Worm (Caenorhabditis elegans) whole organism, L4 larva: ENCODE results near the gene T03G6.1.
A peak's percentile ranks its signal among the peaks of the same experiment; 100 is the strongest.

Experiments used
- D1046.2 ChIP-seq: fragments of 200-800 bp; sonication (Bioruptor generic); IDR thresholded peaks from 2 replicates; pipeline ENCODE4 v1.3.6; 2022; ENCODE audit warnings: missing genetic modification characterization, missing compliant biosample characterization
- F10B5.3 ChIP-seq: sonication (generic microtip); optimal IDR thresholded peaks from 2 replicates; lab custom pipeline; 2016; ENCODE audit warnings: mild to moderate bottlenecking, missing genetic modification characterization, missing compliant biosample characterization
- F37D6.2 ChIP-seq: sonication (generic microtip); optimal IDR thresholded peaks from 2 replicates; lab custom pipeline; 2016; ENCODE audit warnings: mild to moderate bottlenecking, missing genetic modification characterization, missing compliant biosample characterization
- F44E2.7 ChIP-seq: fragments of 200-800 bp; sonication (Bioruptor generic); IDR thresholded peaks from 2 replicates; pipeline ENCODE4 v2.1.2; 2022; ENCODE audit warnings: missing genetic modification characterization, missing compliant biosample characterization
- R02D3.7 ChIP-seq: fragments of 150-350 bp; sonication (generic microtip); optimal IDR thresholded peaks from 3 replicates; lab custom pipeline; 2014; ENCODE audit warnings: missing biosample characterization, missing genetic modification characterization
- Y105C5A.15 ChIP-seq: fragments of 200-800 bp; sonication (Bioruptor generic); IDR thresholded peaks from 2 replicates; pipeline ENCODE4 v1.3.6; 2022; ENCODE audit warnings: missing genetic modification characterization, missing compliant biosample characterization
- Y75B8A.6 ChIP-seq: fragments of 200-800 bp; sonication (Bioruptor generic); IDR thresholded peaks from 2 replicates; pipeline ENCODE4 v1.3.6; 2022; ENCODE audit warnings: missing genetic modification reagents, missing genetic modification characterization, missing compliant biosample characterization
- ZK337.2 ChIP-seq: fragments of 200-800 bp; sonication (Bioruptor generic); IDR thresholded peaks from 2 replicates; pipeline ENCODE4 v1.3.6; 2022; ENCODE audit warnings: missing genetic modification reagents, missing genetic modification characterization, missing compliant biosample characterization
- aha-1 ChIP-seq: fragments of 150-350 bp; peaks from one replicate; lab custom pipeline; 2014; ENCODE audit warnings: missing biosample characterization, missing genetic modification characterization
- aly-2 ChIP-seq: sonication (generic microtip); optimal IDR thresholded peaks from 2 replicates; lab custom pipeline; 2018; ENCODE audit warnings: missing biosample characterization, missing genetic modification characterization
- ama-1 ChIP-seq: fragments of 150-350 bp; optimal IDR thresholded peaks from 2 replicates; lab custom pipeline; 2014; ENCODE audit warnings: inconsistent platforms, mixed read lengths
- attf-4 ChIP-seq: sonication (generic microtip); optimal IDR thresholded peaks from 3 replicates; lab custom pipeline; 2017; ENCODE audit warnings: missing biosample characterization, missing genetic modification characterization
- ceh-20 ChIP-seq: fragments of 200-800 bp; sonication (Bioruptor generic); IDR thresholded peaks from 2 replicates; pipeline ENCODE4 v1.3.6; 2022; ENCODE audit warnings: missing genetic modification reagents, missing genetic modification characterization, missing compliant biosample characterization
- ceh-28 ChIP-seq: fragments of 150-350 bp; optimal IDR thresholded peaks from 2 replicates; lab custom pipeline; 2014; ENCODE audit warnings: missing biosample characterization, missing genetic modification reagents, missing genetic modification characterization
- ceh-32 ChIP-seq: sonication (generic microtip); optimal IDR thresholded peaks from 2 replicates; lab custom pipeline; 2016; ENCODE audit warnings: mild to moderate bottlenecking, missing genetic modification characterization, missing compliant biosample characterization; ENCODE audit not compliant: poor library complexity
- cey-2 ChIP-seq: sonication (generic microtip); optimal IDR thresholded peaks from 3 replicates; lab custom pipeline; 2017; ENCODE audit warnings: missing genetic modification characterization, mild to moderate bottlenecking, missing compliant biosample characterization, antibody characterized with exemption, borderline replicate concordance; ENCODE audit not compliant: insufficient read depth
- ctbp-1 ChIP-seq: fragments of 200-800 bp; sonication (Bioruptor generic); IDR thresholded peaks from 2 replicates; pipeline ENCODE4 v1.3.6; 2022; ENCODE audit warnings: missing genetic modification reagents, missing genetic modification characterization, missing compliant biosample characterization
- daf-12 ChIP-seq: fragments of 150-350 bp; optimal IDR thresholded peaks from 2 replicates; lab custom pipeline; 2014; ENCODE audit warnings: missing biosample characterization, missing genetic modification reagents, missing genetic modification characterization
- daf-8 ChIP-seq: fragments of 200-800 bp; sonication (Bioruptor generic); IDR thresholded peaks from 2 replicates; pipeline ENCODE4 v1.3.6; 2022; ENCODE audit warnings: missing genetic modification characterization, missing compliant biosample characterization
- egl-27 ChIP-seq: sonication (generic microtip); optimal IDR thresholded peaks from 3 replicates; lab custom pipeline; 2017; ENCODE audit warnings: missing biosample characterization, missing genetic modification reagents, missing genetic modification characterization
- fos-1 ChIP-seq: fragments of 150-350 bp; optimal IDR thresholded peaks from 2 replicates; lab custom pipeline; 2014; ENCODE audit warnings: missing biosample characterization, missing genetic modification characterization
- gei-8 ChIP-seq: fragments of 200-800 bp; sonication (Bioruptor generic); optimal IDR thresholded peaks from 2 replicates; lab custom pipeline; 2018; ENCODE audit warnings: mild to moderate bottlenecking, missing genetic modification characterization, missing compliant biosample characterization
- hif-1 ChIP-seq, 2 experiments: sonication (generic microtip); optimal IDR thresholded peaks; 2 replicates each; lab custom pipeline; 2016 to 2017; ENCODE audit warnings: missing compliant biosample characterization in 2 of 2, missing genetic modification characterization in 2 of 2, missing genetic modification reagents in 2 of 2, missing genotype in 2 of 2, mild to moderate bottlenecking in 1 of 2
- hlh-30 ChIP-seq: sonication (generic microtip); optimal IDR thresholded peaks from 2 replicates; lab custom pipeline; 2017; ENCODE audit warnings: antibody characterized with exemption, mild to moderate bottlenecking, missing genetic modification characterization, missing compliant biosample characterization; ENCODE audit not compliant: insufficient read depth
- jun-1 ChIP-seq: fragments of 150-350 bp; optimal IDR thresholded peaks from 2 replicates; lab custom pipeline; 2014; ENCODE audit warnings: missing biosample characterization, missing genetic modification reagents, missing genetic modification characterization
- lim-7 ChIP-seq: fragments of 200-800 bp; sonication (Bioruptor generic); IDR thresholded peaks from 2 replicates; pipeline ENCODE4 v1.3.6; 2022; ENCODE audit warnings: missing genetic modification characterization, missing compliant biosample characterization
- lin-13 ChIP-seq: fragments of 150-350 bp; optimal IDR thresholded peaks from 2 replicates; lab custom pipeline; 2014; ENCODE audit warnings: missing biosample characterization, missing genetic modification reagents, missing genetic modification characterization
- lin-29 ChIP-seq: fragments of 200-800 bp; sonication (Bioruptor generic); IDR thresholded peaks from 2 replicates; pipeline ENCODE4 v1.3.6; 2022; ENCODE audit warnings: missing genetic modification reagents, missing genetic modification characterization, missing compliant biosample characterization
- lin-38 ChIP-seq: fragments of 200-800 bp; sonication (Bioruptor generic); IDR thresholded peaks from 2 replicates; pipeline ENCODE4 v1.3.6; 2022; ENCODE audit warnings: missing genetic modification reagents, missing genetic modification characterization, missing compliant biosample characterization
- lir-3 ChIP-seq: sonication (generic microtip); optimal IDR thresholded peaks from 2 replicates; lab custom pipeline; 2016; ENCODE audit warnings: mild to moderate bottlenecking, missing genetic modification characterization, missing compliant biosample characterization
- lsy-2 ChIP-seq, 2 experiments: fragments of 150-350 bp in 1 of 2; sonication (generic microtip) in 1 of 2; optimal IDR thresholded peaks; 2 replicates each; lab custom pipeline; 2014 to 2017; ENCODE audit warnings: missing biosample characterization in 2 of 2, missing genetic modification characterization in 2 of 2
- madf-9 ChIP-seq: fragments of 200-800 bp; sonication (Bioruptor generic); conservative IDR thresholded peaks from 2 replicates; pipeline ENCODE4 v1.3.6; 2022; ENCODE audit warnings: missing genetic modification reagents, missing genetic modification characterization, missing compliant biosample characterization
- mdt-29 ChIP-seq: fragments of 200-800 bp; sonication (Bioruptor generic); IDR thresholded peaks from 2 replicates; pipeline ENCODE4 v1.3.6; 2022; ENCODE audit warnings: missing genetic modification reagents, missing genetic modification characterization, missing compliant biosample characterization
- mes-2 ChIP-seq: sonication (generic microtip); optimal IDR thresholded peaks from 2 replicates; lab custom pipeline; 2016; ENCODE audit warnings: missing genotype, mild to moderate bottlenecking, missing genetic modification characterization, missing compliant biosample characterization; ENCODE audit not compliant: poor library complexity, severe bottlenecking
- mxl-3 ChIP-seq: fragments of 200-800 bp; sonication (Bioruptor generic); optimal IDR thresholded peaks from 2 replicates; lab custom pipeline; 2018; ENCODE audit warnings: mild to moderate bottlenecking, missing genetic modification characterization, missing compliant biosample characterization
- nhr-102 ChIP-seq: sonication (generic microtip); optimal IDR thresholded peaks from 2 replicates; lab custom pipeline; 2016; ENCODE audit warnings: mild to moderate bottlenecking, missing genetic modification characterization, moderate library complexity, missing compliant biosample characterization
- nhr-11 ChIP-seq: fragments of 150-350 bp; optimal IDR thresholded peaks from 2 replicates; lab custom pipeline; 2014; ENCODE audit warnings: missing biosample characterization, missing genetic modification characterization
- nhr-41 ChIP-seq: fragments of 200-800 bp; sonication (Bioruptor generic); IDR thresholded peaks from 2 replicates; pipeline ENCODE4 v1.3.6; 2022; ENCODE audit warnings: missing genetic modification reagents, missing genetic modification characterization, missing compliant biosample characterization
- nhr-48 ChIP-seq: sonication (generic microtip); optimal IDR thresholded peaks from 2 replicates; lab custom pipeline; 2016; ENCODE audit warnings: mild to moderate bottlenecking, missing genetic modification characterization, missing compliant biosample characterization
- nhr-6 ChIP-seq: fragments of 150-350 bp; optimal IDR thresholded peaks from 2 replicates; lab custom pipeline; 2014; ENCODE audit warnings: missing biosample characterization, missing genetic modification characterization
- skn-1 ChIP-seq: fragments of 150-350 bp; optimal IDR thresholded peaks from 2 replicates; lab custom pipeline; 2014; ENCODE audit warnings: missing biosample characterization, missing genetic modification characterization
- snpc-4 ChIP-seq: fragments of 150-350 bp; optimal IDR thresholded peaks from 2 replicates; lab custom pipeline; 2014; ENCODE audit warnings: missing biosample characterization, missing genetic modification characterization
- spr-1 ChIP-seq: sonication (generic microtip); optimal IDR thresholded peaks from 2 replicates; lab custom pipeline; 2016; ENCODE audit warnings: mild to moderate bottlenecking, missing genetic modification characterization, missing compliant biosample characterization
- tag-97 ChIP-seq: fragments of 200-800 bp; sonication (Bioruptor generic); IDR thresholded peaks from 2 replicates; pipeline ENCODE4 v1.3.6; 2022; ENCODE audit warnings: missing genetic modification characterization, missing compliant biosample characterization
- tra-1 ChIP-seq: fragments of 200-800 bp; sonication (Bioruptor generic); IDR thresholded peaks from 2 replicates; pipeline ENCODE4 v1.3.6; 2022; ENCODE audit warnings: missing genetic modification reagents, missing genetic modification characterization, missing compliant biosample characterization
- unc-130 ChIP-seq: sonication (generic microtip); optimal IDR thresholded peaks from 2 replicates; lab custom pipeline; 2016; ENCODE audit warnings: missing genetic modification reagents, missing genetic modification characterization, missing compliant biosample characterization
- vab-7 ChIP-seq: fragments of 200-800 bp; sonication (Bioruptor generic); IDR thresholded peaks from 2 replicates; pipeline ENCODE4 v1.3.6; 2022; ENCODE audit warnings: missing genetic modification reagents, missing genetic modification characterization, missing compliant biosample characterization
- zfp-2 ChIP-seq: sonication (generic microtip); optimal IDR thresholded peaks from 2 replicates; lab custom pipeline; 2016; ENCODE audit warnings: mild to moderate bottlenecking, missing genetic modification characterization, missing compliant biosample characterization
- zip-2 ChIP-seq: fragments of 150-350 bp; optimal IDR thresholded peaks from 2 replicates; lab custom pipeline; 2014; ENCODE audit warnings: missing biosample characterization, missing genetic modification characterization
- ztf-11 ChIP-seq: fragments of 150-350 bp; optimal IDR thresholded peaks from 2 replicates; lab custom pipeline; 2014; ENCODE audit warnings: missing biosample characterization, missing genetic modification characterization

T03G6.1 gene

DNA sequence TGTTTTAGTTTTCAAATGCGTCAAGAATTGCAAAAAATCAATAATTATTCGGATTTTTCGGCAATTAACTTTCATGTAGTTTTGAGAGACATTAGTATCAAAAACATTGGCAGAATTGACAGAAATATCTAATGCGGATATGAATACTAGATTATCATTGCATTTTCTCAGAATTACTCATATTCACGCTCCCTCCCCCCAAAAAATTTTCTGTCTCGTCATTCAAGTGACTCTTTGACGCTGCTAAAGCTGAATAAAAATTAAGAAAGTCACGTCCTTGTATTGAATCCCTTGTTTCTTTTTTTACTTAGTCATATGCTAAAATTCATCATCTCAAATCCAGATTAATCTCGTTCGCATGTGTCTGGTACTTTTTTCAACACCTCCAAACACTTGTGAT, 11.4 kb upstream of the T03G6.1 start:
- peak; percentile 97 for TF ChIP-seq aha-1 (tag; lab: Kevin White, UChicago)
- no peak for TF ChIP-seq lin-38 (GFP tag; lab: Robert Waterston, UW)
- TF ChIP-seq nhr-11, result peak; percentile 58
- peak in 1 of 2 experiments; percentile 17 for TF ChIP-seq lsy-2 (tag; optimal IDR thresholded peaks at IDR 0.05; lab: Kevin White, UChicago)
- TF ChIP-seq nhr-41 (GFP tag; lab: Robert Waterston, UW), result no peak
- TF ChIP-seq ceh-28 (tag; lab: Kevin White, UChicago), result no peak
- 0 out of 2 replicates have a peak, but pooled peaks have one; percentile 41 for TF ChIP-seq ctbp-1
- TF ChIP-seq hlh-30 (tag; lab: Kevin White, UChicago), result peak; percentile 9
- TF ChIP-seq attf-4 (tag; lab: Kevin White, UChicago), result no peak
- no peak for TF ChIP-seq nhr-48 (tag; lab: Kevin White, UChicago)
- TF ChIP-seq hif-1 (tag; optimal IDR thresholded peaks at IDR 0.05; lab: Kevin White, UChicago), result peak in 1 of 2 experiments; percentile 75
- TF ChIP-seq D1046.2 (GFP tag; lab: Robert Waterston, UW), result no peak

DNA sequence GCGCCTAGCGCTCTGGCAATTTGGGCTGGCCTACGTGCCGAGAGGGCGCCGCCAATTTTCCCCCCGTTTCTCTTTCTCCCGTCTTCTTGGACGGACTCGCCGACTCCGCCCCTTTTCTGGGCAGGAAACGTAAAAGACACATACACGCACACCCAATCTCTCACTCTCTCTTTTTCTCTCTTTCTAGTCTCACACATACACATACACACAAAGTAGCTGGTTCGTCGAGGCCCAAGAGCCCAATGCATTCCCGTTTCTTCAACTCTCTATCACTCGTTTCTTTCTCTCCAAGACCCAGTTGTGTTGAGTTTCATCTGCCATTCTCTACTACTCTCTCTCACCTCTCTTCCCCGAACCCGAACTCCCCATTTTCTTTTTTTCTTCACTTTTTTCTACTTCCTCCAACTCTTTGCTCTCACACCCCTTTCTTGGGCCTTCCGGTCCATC, 9.2 kb upstream of the T03G6.1 start:
- TF ChIP-seq skn-1 (tag; lab: Kevin White, UChicago) (no peak), aha-1 (tag; lab: Kevin White, UChicago) (peak; percentile 99), zfp-2 (tag; lab: Kevin White, UChicago) (peak; percentile 13), nhr-102 (tag; lab: Kevin White, UChicago) (no peak), F37D6.2 (tag; lab: Kevin White, UChicago) (peak; percentile 71), snpc-4 (tag; lab: Kevin White, UChicago) (no peak), aly-2 (tag; lab: Kevin White, UChicago) (no peak), madf-9 (GFP tag; lab: Robert Waterston, UW) (no peak), cey-2 (no peak), ceh-32 (tag; lab: Kevin White, UChicago) (peak; percentile 71), Y105C5A.15 (GFP tag; lab: Robert Waterston, UW) (no peak), mes-2 (tag; lab: Kevin White, UChicago) (no peak), F44E2.7 (GFP tag; lab: Robert Waterston, UW) (no peak), daf-8 (no peak), lim-7 (GFP tag; lab: Robert Waterston, UW) (no peak), gei-8 (GFP tag; lab: Kevin White, UChicago) (no peak), mdt-29 (GFP tag; lab: Robert Waterston, UW) (0 out of 2 replicates have a peak, but pooled peaks have one; percentile 1), mxl-3 (GFP tag; lab: Kevin White, UChicago) (peak; percentile 43), daf-12 (tag; lab: Kevin White, UChicago) (no peak), vab-7 (GFP tag; lab: Robert Waterston, UW) (0 out of 2 replicates have a peak, but pooled peaks have one; percentile 36), F10B5.3 (tag; lab: Kevin White, UChicago) (no peak), ceh-20 (GFP tag; lab: Robert Waterston, UW) (peak; percentile 69), R02D3.7 (tag; lab: Kevin White, UChicago) (no peak), ceh-28 (tag; lab: Kevin White, UChicago) (no peak), tag-97 (no peak), nhr-6 (no peak), spr-1 (tag; lab: Kevin White, UChicago) (no peak), unc-130 (GFP tag; lab: Kevin White, UChicago) (no peak), ZK337.2 (no peak), fos-1 (tag; lab: Kevin White, UChicago) (no peak), ama-1 (lab: Kevin White, UChicago) (no peak), zip-2 (tag; lab: Kevin White, UChicago) (no peak), lir-3 (no peak), nhr-48 (tag; lab: Kevin White, UChicago) (no peak), ztf-11 (tag; lab: Kevin White, UChicago) (no peak), nhr-41 (GFP tag; lab: Robert Waterston, UW) (no peak), lin-13 (GFP tag; lab: Kevin White, UChicago) (no peak), tra-1 (GFP tag; lab: Robert Waterston, UW) (no peak), ctbp-1 (peak; percentile 91), jun-1 (no peak), lin-29 (GFP tag; lab: Robert Waterston, UW) (no peak), Y75B8A.6 (GFP tag; lab: Robert Waterston, UW) (no peak), egl-27 (tag; lab: Kevin White, UChicago) (no peak)
